Fruit fly (Drosophila melanogaster): ENCODE measurements around the gene CG13384.

The CG13384 gene

DNA sequence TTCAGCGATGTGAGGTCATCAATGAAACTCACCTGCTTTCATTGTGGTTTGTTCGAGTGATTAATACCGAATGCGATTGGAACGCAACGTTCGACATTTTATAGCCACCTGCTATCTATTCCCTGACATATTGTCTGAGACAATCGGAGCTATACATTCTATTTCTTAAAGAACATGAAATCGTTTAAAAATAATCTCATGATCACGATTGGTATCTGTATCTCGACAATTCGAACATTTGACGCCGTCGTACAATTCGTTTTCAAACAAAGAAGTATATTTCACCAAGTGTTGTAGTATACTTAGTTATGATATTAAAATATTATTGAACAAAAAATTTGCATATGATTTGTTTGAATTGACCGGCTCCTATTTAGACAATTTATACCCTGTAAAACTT is 10.6 kb downstream of the CG13384 start, which contains the start of gene Peritrophin-15b:
TSS of gene Peritrophin-15b (minus strand) at position 101 of the 400 bp plus-strand sequence.
- TF ChIP-seq noc (tag; optimal IDR thresholded peaks at IDR 0.05), result no peak

- TF ChIP-seq noc (tag; optimal IDR thresholded peaks at IDR 0.05), result no peak
Observed at dm6 chr2L:8395996-8396699, 11.9 kb downstream of the CG13384 start, which contains the start of the genes Peritrophin-15a and CG13385. Gene Peritrophin-15a (minus strand): TSS chr2L:8396096. Gene CG13385 (plus strand): TSS chr2L:8396649.

DNA sequence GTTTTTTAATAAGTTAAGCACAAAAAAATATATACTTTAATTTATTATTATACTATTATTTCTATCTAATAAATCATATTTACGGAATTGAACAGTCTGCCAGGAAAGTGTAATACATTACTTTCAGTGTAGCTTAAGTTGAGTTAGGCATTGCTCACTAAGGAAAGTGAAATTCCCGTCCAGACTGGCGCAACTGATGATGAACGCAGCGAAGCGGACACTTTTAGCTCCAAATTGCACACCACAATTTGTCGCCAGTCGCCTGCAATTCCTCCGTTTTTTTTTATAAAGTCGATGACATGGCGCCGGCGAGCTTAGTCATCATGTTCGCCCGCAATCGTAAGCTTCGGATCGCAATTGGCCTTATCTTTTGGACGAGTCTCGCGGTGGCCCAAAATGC is 14.5 kb downstream of the CG13384 start, which contains the start of gene CG13386:
TSS of gene CG13386 (plus strand) at position 301 of the 400 bp plus-strand sequence.
- TF ChIP-seq noc (tag; optimal IDR thresholded peaks at IDR 0.05), result no peak

dm6 chr2L:8399863-8400598 is 15.8 kb downstream of the CG13384 start, which contains the start of gene CG31898:
Gene CG31898 (plus strand): TSS chr2L:8400421.
- no peak for TF ChIP-seq noc (tag; optimal IDR thresholded peaks at IDR 0.05)

DNA sequence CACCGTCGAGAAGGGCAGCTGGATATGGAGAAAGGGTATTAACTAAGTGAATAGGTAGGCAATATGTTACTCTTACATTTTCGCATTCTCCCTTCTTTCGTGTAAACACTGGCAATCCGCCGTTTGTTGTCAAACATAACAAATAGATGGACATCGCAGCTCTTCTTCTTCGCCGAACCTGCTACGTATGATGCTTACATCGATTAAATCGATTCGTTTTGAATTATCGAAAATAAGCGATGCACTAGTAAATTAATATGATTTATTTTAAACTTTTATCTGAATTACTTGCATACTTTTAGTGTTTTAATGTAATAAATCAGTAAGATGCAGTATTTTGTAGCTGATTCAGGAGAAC is 18.7 kb downstream of the CG13384 start, which contains the start of gene fy:
TSS of gene fy (minus strand) at position 353 of the 358 bp plus-strand sequence.
- no peak for TF ChIP-seq noc (tag; optimal IDR thresholded peaks at IDR 0.05)

DNA sequence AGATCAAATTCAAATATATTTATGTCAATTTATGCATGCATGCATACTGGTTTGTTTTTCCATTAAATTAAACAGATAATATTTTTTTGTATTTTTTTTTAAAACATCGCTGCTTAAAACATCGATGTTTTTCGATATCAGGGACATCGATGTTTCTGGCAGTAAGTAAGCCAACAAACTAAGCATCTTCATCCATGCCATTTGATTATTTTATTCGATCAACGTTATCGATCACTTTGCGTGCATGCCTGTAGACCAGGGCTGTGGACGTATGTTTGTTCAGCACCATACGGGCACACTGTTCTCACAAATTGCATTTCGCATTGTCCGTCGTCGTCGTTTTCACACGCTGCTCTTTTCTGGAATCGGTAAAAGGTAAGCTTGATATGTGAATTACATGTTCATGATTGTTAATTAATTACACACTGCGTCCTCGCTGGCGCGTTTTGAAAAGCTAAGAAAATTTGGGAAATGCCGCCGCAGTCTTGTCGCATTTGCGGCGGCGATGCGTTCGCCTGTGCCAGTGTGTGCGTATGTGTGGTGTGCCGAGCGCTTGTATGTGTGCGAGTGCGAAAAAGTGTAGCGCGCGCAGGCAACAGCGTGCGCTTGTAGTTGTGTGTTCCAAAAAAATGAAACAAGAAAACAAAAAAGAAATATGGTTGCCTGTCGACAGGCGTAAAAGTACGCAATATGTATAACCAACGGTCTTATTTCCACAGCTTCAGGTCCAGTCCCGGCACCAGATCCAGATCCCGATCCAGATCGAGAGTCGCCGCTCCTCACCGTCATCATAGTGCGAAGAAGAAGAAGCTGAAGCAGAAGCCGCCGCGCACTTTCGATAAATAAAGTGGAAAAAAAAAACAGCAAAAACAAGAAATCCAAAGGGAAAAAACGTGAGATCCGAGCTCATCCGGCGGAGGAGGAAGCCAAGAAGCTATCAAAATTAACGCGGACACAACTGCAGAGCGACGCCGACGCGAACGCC is 19.3 kb downstream of the CG13384 start, which contains the start of gene emb:
TSS of gene emb (plus strand) at position 288 of the 985 bp plus-strand sequence.
- TF ChIP-seq noc (tag; optimal IDR thresholded peaks at IDR 0.05), result peak; percentile 44

dm6 chr2L:8411530-8411929 is 27.3 kb downstream of the CG13384 start, which contains the start of gene Naglu:
Gene Naglu (minus strand): TSS chr2L:8411868.
- TF ChIP-seq noc (tag; optimal IDR thresholded peaks at IDR 0.05), result no peak

DNA sequence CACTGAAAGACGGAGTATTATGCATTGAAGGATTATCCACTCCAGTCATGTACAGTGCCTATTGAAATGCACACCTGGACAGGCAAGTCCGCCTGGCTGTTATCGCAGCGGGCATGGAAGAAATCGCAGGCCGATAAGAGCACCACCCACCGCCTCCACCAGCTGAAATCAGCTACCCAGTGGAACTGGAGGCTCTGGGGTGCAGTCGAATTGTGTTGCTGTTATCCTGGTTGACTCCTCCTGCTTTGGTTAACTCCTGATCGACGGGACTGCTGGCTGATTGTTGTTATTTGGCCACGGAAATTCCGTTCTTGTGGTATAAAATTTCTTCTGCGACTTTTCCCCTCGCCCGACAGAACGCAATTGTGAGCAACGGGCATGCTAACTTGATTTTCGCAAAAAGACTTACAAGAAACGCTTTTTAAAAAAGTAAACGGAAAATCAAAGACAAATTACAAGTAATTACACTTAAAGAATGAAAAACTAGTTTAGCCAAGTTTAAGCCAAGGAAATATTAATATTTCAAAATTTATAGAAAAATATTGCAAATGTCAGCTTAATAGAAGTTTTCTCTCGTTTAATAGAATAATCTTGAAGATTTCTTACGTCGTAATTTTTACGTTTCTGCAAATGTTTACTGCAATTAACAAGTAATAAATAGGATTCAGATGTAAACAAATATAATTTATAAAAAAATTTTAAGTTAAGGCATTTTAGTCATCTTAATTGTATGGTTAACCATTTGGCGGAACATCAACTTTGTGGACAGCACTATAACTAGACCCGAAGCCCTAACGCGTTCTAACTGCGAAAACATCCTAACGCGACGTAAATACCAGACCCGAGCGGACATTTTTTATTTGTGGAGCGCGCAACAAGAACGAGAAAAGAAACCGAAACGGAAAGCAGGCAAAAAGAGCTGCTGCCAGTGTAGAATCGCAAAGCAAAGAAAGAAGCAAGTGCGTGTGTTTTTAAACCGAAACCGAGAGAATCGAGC is 30.9 kb downstream of the CG13384 start, which contains the start of the genes CG13398 and Akap200:
TSS of gene CG13398 (minus strand) at position 370 of the 997 bp plus-strand sequence.
TSS of gene Akap200 (plus strand) at position 804 of the 997 bp plus-strand sequence.
- TF ChIP-seq noc (tag; optimal IDR thresholded peaks at IDR 0.05), result no peak

- TF ChIP-seq noc (tag; optimal IDR thresholded peaks at IDR 0.05), result peak; percentile 21
Observed at dm6 chr2L:8416350-8417046, 32.2 kb downstream of the CG13384 start.

dm6 chr2L:8417562-8417961 is 33.3 kb downstream of the CG13384 start:
- TF ChIP-seq noc (tag; optimal IDR thresholded peaks at IDR 0.05), result no peak

- no peak for TF ChIP-seq noc (tag; optimal IDR thresholded peaks at IDR 0.05)
Observed at dm6 chr2L:8418113-8418885, 34.0 kb downstream of the CG13384 start.

DNA sequence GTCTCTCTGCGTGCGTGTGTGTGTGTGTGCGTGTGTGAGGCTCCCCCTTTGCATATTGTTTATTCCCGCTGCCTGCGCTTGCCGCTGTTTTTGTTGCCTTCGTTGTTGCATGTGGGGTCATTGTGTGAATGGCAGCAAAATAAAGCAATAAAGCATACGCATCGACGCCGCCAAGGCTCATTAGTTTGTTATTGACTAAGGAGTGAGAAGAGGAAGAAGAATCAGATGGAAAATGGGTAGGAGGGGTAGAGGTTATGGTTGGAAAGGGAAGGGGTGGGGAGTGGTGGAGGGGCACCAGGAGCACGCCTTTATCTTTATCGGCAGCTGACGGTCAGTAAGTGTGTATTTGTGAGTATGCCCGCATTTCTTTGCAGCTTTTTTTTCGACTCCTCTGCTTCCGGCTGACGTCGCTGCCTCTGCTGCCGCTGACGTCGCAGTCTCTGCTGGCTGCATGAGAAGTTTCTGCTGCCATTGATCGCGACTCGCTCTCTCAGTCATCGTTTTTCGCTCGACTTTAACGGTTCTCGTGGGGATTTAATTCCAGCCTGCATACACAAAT is 35.2 kb downstream of the CG13384 start:
- TF ChIP-seq noc (tag; optimal IDR thresholded peaks at IDR 0.05), result no peak

Measured in whole organism, larva.